Fruit fly (Drosophila melanogaster) whole organism, embryonic: ENCODE results near the gene vir-1.

Experiments
- Abd-B ChIP-seq: fragments of 200-800 bp; sonication (Bioruptor generic); optimal IDR thresholded peaks from 2 replicates; lab custom pipeline; 2018; ENCODE audit warnings: missing biosample characterization, mild to moderate bottlenecking, missing genetic modification characterization, moderate library complexity
- Ada2b ChIP-seq: fragments of 200-800 bp; sonication (Bioruptor generic); IDR thresholded peaks from 2 replicates; pipeline ENCODE4 v1.3.6; 2022; ENCODE audit warnings: missing biosample characterization, missing genetic modification characterization
- Antp ChIP-seq: fragments of 200-800 bp; sonication (Bioruptor generic); optimal IDR thresholded peaks from 3 replicates; lab custom pipeline; 2016; ENCODE audit warnings: missing biosample characterization, missing genetic modification characterization
- Awh ChIP-seq: fragments of 200-800 bp; sonication (Bioruptor generic); IDR thresholded peaks from 2 replicates; pipeline ENCODE4, ENCODE4 v1.3.6; 2022; ENCODE audit warnings: missing biosample characterization, missing genetic modification characterization
- BtbVII ChIP-seq: fragments of 200-800 bp; sonication (Bioruptor generic); optimal IDR thresholded peaks from 3 replicates; lab custom pipeline; 2017; ENCODE audit warnings: missing biosample characterization, mild to moderate bottlenecking, missing genetic modification characterization
- CG10147 ChIP-seq: fragments of 200-800 bp; sonication (Bioruptor generic); optimal IDR thresholded peaks from 2 replicates; lab custom pipeline; 2019; ENCODE audit warnings: missing biosample characterization, mild to moderate bottlenecking, missing genetic modification characterization, moderate library complexity
- CG10274 ChIP-seq: fragments of 200-800 bp; sonication (Bioruptor generic); optimal IDR thresholded peaks from 3 replicates; lab custom pipeline; 2017; ENCODE audit warnings: missing biosample characterization, mild to moderate bottlenecking, missing genetic modification characterization
- CG11504 ChIP-seq: fragments of 200-800 bp; sonication (Bioruptor generic); optimal IDR thresholded peaks from 3 replicates; lab custom pipeline; 2019; ENCODE audit warnings: missing biosample characterization, mild to moderate bottlenecking, missing genetic modification characterization, moderate library complexity
- CG13894 ChIP-seq: fragments of 200-800 bp; sonication (Bioruptor generic); optimal IDR thresholded peaks from 3 replicates; lab custom pipeline; 2018; ENCODE audit warnings: missing biosample characterization, mild to moderate bottlenecking, missing genetic modification characterization, moderate library complexity
- CG18476 ChIP-seq: fragments of 200-800 bp; sonication (Bioruptor generic); optimal IDR thresholded peaks from 2 replicates; lab custom pipeline; 2016; ENCODE audit warnings: missing biosample characterization, mild to moderate bottlenecking, missing genetic modification characterization
- CG31365 ChIP-seq: fragments of 200-800 bp; sonication (Bioruptor generic); optimal IDR thresholded peaks from 2 replicates; lab custom pipeline; 2018; ENCODE audit warnings: missing biosample characterization, mild to moderate bottlenecking, missing genetic modification characterization
- CG3838 ChIP-seq: fragments of 200-800 bp; sonication (Bioruptor generic); optimal IDR thresholded peaks from 3 replicates; lab custom pipeline; 2016; ENCODE audit warnings: missing biosample characterization, missing genetic modification characterization
- CG6765 ChIP-seq: fragments of 200-800 bp; sonication (Bioruptor generic); optimal IDR thresholded peaks from 3 replicates; lab custom pipeline; 2017; ENCODE audit warnings: missing biosample characterization, mild to moderate bottlenecking, missing genetic modification characterization
- CG7271 ChIP-seq: fragments of 200-800 bp; sonication (Bioruptor generic); optimal IDR thresholded peaks from 2 replicates; lab custom pipeline; 2018; ENCODE audit warnings: missing biosample characterization, mild to moderate bottlenecking, missing genetic modification characterization, moderate library complexity
- CG7839 ChIP-seq: fragments of 200-800 bp; sonication (Bioruptor generic); optimal IDR thresholded peaks from 3 replicates; lab custom pipeline; 2018; ENCODE audit warnings: missing biosample characterization, mild to moderate bottlenecking, missing genetic modification characterization, moderate library complexity
- CG9932 ChIP-seq: fragments of 200-800 bp; sonication (Bioruptor generic); IDR thresholded peaks from 2 replicates; pipeline ENCODE4 v1.3.6; 2022; ENCODE audit warnings: missing biosample characterization, missing genetic modification characterization
- CoRest ChIP-seq: fragments of 200-800 bp; sonication (Bioruptor generic); optimal IDR thresholded peaks from 3 replicates; lab custom pipeline; 2018; ENCODE audit warnings: missing biosample characterization, mild to moderate bottlenecking, missing genetic modification characterization, moderate library complexity
- Fer1 ChIP-seq: fragments of 200-800 bp; sonication (Bioruptor generic); optimal IDR thresholded peaks from 2 replicates; lab custom pipeline; 2017; ENCODE audit warnings: missing biosample characterization, mild to moderate bottlenecking, missing genetic modification characterization
- Fer3 ChIP-seq: fragments of 200-800 bp; sonication (Bioruptor generic); optimal IDR thresholded peaks from 2 replicates; lab custom pipeline; 2018; ENCODE audit warnings: missing biosample characterization, mild to moderate bottlenecking, missing genetic modification characterization, moderate library complexity
- Hsf ChIP-seq: fragments of 200-800 bp; sonication (Bioruptor generic); optimal IDR thresholded peaks from 3 replicates; lab custom pipeline; 2016; ENCODE audit warnings: missing biosample characterization, missing genetic modification characterization
- MBD-R2 ChIP-seq: fragments of 200-800 bp; sonication (Bioruptor generic); IDR thresholded peaks from 2 replicates; pipeline ENCODE4 v1.3.6; 2022; ENCODE audit warnings: missing biosample characterization, missing genetic modification characterization
- Mad ChIP-seq: fragments of 200-800 bp; sonication (Bioruptor generic); optimal IDR thresholded peaks from 2 replicates; lab custom pipeline; 2016; ENCODE audit warnings: missing biosample characterization, missing genetic modification characterization
- Med ChIP-seq: fragments of 200-800 bp; sonication (Bioruptor generic); peaks from one replicate; lab custom pipeline; 2016; ENCODE audit warnings: missing biosample characterization, missing genetic modification characterization, mild to moderate bottlenecking, inconsistent platforms, moderate library complexity
- Myb ChIP-seq: fragments of 200-800 bp; sonication (Bioruptor generic); optimal IDR thresholded peaks from 2 replicates; lab custom pipeline; 2016; ENCODE audit warnings: missing biosample characterization, missing genetic modification characterization
- NC2β ChIP-seq: fragments of 200-800 bp; sonication (Bioruptor generic); optimal IDR thresholded peaks from 2 replicates; lab custom pipeline; 2016; ENCODE audit warnings: missing biosample characterization, missing genetic modification characterization
- PHDP ChIP-seq: fragments of 200-800 bp; sonication (Bioruptor generic); optimal IDR thresholded peaks from 3 replicates; lab custom pipeline; 2018; ENCODE audit warnings: missing biosample characterization, mild to moderate bottlenecking, missing genetic modification characterization, moderate library complexity
- Tbp ChIP-seq: fragments of >200 bp; optimal IDR thresholded peaks from 2 replicates; lab custom pipeline; 2018; ENCODE audit warnings: missing biosample characterization, missing genetic modification characterization
- Trl ChIP-seq, 3 experiments: fragments of >200 bp in 2 of 3; fragments of 200-800 bp in 1 of 3; sonication (Bioruptor generic) in 1 of 3; optimal IDR thresholded peaks; 2 replicates in 1 of 3; 3 replicates in 2 of 3; lab custom pipeline; 2016 to 2017; ENCODE audit warnings: missing biosample characterization in 1 of 3, missing genetic modification characterization in 1 of 3
- ap ChIP-seq: fragments of 200-800 bp; sonication (Bioruptor generic); IDR thresholded peaks from 2 replicates; pipeline ENCODE4 v1.3.6; 2022; ENCODE audit warnings: missing biosample characterization, missing genetic modification characterization
- cad ChIP-seq: fragments of >200 bp; optimal IDR thresholded peaks from 2 replicates; lab custom pipeline; 2017; ENCODE audit warnings: missing biosample characterization, missing genetic modification characterization
- corto ChIP-seq: fragments of 200-800 bp; sonication (Bioruptor generic); optimal IDR thresholded peaks from 2 replicates; lab custom pipeline; 2016; ENCODE audit warnings: missing biosample characterization, mild to moderate bottlenecking, missing genetic modification characterization, moderate library complexity
- gem ChIP-seq: fragments of 200-800 bp; sonication (Bioruptor generic); optimal IDR thresholded peaks from 2 replicates; lab custom pipeline; 2019; ENCODE audit warnings: missing biosample characterization, mild to moderate bottlenecking, missing genetic modification characterization, moderate library complexity
- grn ChIP-seq: fragments of 200-800 bp; sonication (Bioruptor generic); optimal IDR thresholded peaks from 3 replicates; lab custom pipeline; 2017; ENCODE audit warnings: missing biosample characterization, missing genetic modification characterization
- maf-S ChIP-seq: fragments of 200-800 bp; sonication (Bioruptor generic); optimal IDR thresholded peaks from 2 replicates; lab custom pipeline; 2016; ENCODE audit warnings: missing biosample characterization, missing genetic modification characterization
- mirr ChIP-seq: fragments of 200-800 bp; sonication (Bioruptor generic); optimal IDR thresholded peaks from 3 replicates; lab custom pipeline; 2018; ENCODE audit warnings: missing biosample characterization, mild to moderate bottlenecking, missing genetic modification characterization
- nom ChIP-seq: fragments of 200-800 bp; sonication (Bioruptor generic); optimal IDR thresholded peaks from 2 replicates; lab custom pipeline; 2017; ENCODE audit warnings: missing biosample characterization, missing genetic modification characterization, mild to moderate bottlenecking, moderate library complexity, missing genetic modification reagents
- oc ChIP-seq: fragments of 200-800 bp; sonication (Bioruptor generic); optimal IDR thresholded peaks from 2 replicates; lab custom pipeline; 2018; ENCODE audit warnings: missing biosample characterization, mild to moderate bottlenecking, missing genetic modification characterization, moderate library complexity
- otp ChIP-seq: fragments of 200-800 bp; sonication (Bioruptor generic); IDR thresholded peaks from 3 replicates; pipeline ENCODE4, ENCODE4 v1.3.6; 2022; ENCODE audit warnings: missing biosample characterization, missing genetic modification characterization
- rib ChIP-seq: fragments of 200-800 bp; sonication (Bioruptor generic); IDR thresholded peaks from 2 replicates; pipeline ENCODE4 v1.3.6; 2022; ENCODE audit warnings: missing biosample characterization, missing genetic modification characterization
- sens ChIP-seq: fragments of 200-800 bp; sonication (Bioruptor generic); peaks from one replicate; lab custom pipeline; 2016; ENCODE audit warnings: missing biosample characterization, missing genetic modification characterization
- seq ChIP-seq: fragments of 200-800 bp; sonication (Bioruptor generic); IDR thresholded peaks from 2 replicates; pipeline ENCODE4 v1.3.6; 2022; ENCODE audit warnings: missing biosample characterization, missing genetic modification characterization
- so ChIP-seq: fragments of 200-800 bp; sonication (Bioruptor generic); IDR thresholded peaks from 3 replicates; pipeline ENCODE4 v1.3.6; 2022; ENCODE audit warnings: missing biosample characterization, missing genetic modification characterization
- sob ChIP-seq: fragments of 200-800 bp; sonication (Bioruptor generic); IDR thresholded peaks from 2 replicates; pipeline ENCODE4 v1.3.6; 2022; ENCODE audit warnings: missing biosample characterization, missing genetic modification characterization
- sr ChIP-seq: fragments of 200-800 bp; sonication (Bioruptor generic); IDR thresholded peaks from 3 replicates; pipeline ENCODE4 v1.3.6; 2022; ENCODE audit warnings: missing biosample characterization, missing genetic modification characterization
- tll ChIP-seq, 2 experiments: fragments of 200-800 bp in 1 of 2; fragments of >200 bp in 1 of 2; sonication (Bioruptor generic) in 1 of 2; optimal IDR thresholded peaks; 2 replicates each; lab custom pipeline; 2017 to 2019; ENCODE audit warnings: missing biosample characterization in 2 of 2, missing genetic modification characterization in 2 of 2, mild to moderate bottlenecking in 1 of 2, moderate library complexity in 1 of 2
- tna ChIP-seq: fragments of 200-800 bp; sonication (Bioruptor generic); IDR thresholded peaks from 2 replicates; pipeline ENCODE4 v1.3.6; 2022; ENCODE audit warnings: missing biosample characterization, missing genetic modification characterization; ENCODE audit not compliant: partially characterized antibody
- unpg ChIP-seq: fragments of 200-800 bp; sonication (Bioruptor generic); optimal IDR thresholded peaks from 3 replicates; lab custom pipeline; 2018; ENCODE audit warnings: missing biosample characterization, mild to moderate bottlenecking, missing genetic modification characterization, moderate library complexity
- zen ChIP-seq: fragments of 200-800 bp; sonication (Bioruptor generic); optimal IDR thresholded peaks from 3 replicates; lab custom pipeline; 2018; ENCODE audit warnings: missing biosample characterization, mild to moderate bottlenecking, missing genetic modification characterization, moderate library complexity
- zfh1 ChIP-seq: fragments of 200-800 bp; sonication (Bioruptor generic); IDR thresholded peaks from 3 replicates; pipeline ENCODE4 v1.3.6; 2022; ENCODE audit warnings: missing biosample characterization, missing genetic modification characterization

The vir-1 gene

dm6 chr2L:12467673-12468072 lies 44.4 kb upstream of the vir-1 start (continued):
- TF ChIP-seq CG7839 (tag; lab: Kevin White, UChicago): peak; percentile 51
- TF ChIP-seq CoRest (tag; lab: Kevin White, UChicago): peak; percentile 50
- peak; percentile 48 for TF ChIP-seq Antp (GFP tag; lab: Kevin White, UChicago)
- TF ChIP-seq CG11504 (tag; lab: Kevin White, UChicago): peak; percentile 26
- peak; percentile 59; the same call in 1 of the 2 replicates for TF ChIP-seq sob
- peak; percentile 92 for TF ChIP-seq CG9932 (GFP tag; lab: Robert Waterston, UW)
- TF ChIP-seq Fer1 (GFP tag; lab: Kevin White, UChicago): peak; percentile 53
- peak; percentile 22 for TF ChIP-seq CG10274 (GFP tag; lab: Kevin White, UChicago)
- TF ChIP-seq PHDP (tag; lab: Kevin White, UChicago): peak; percentile 54
- peak; percentile 91 for TF ChIP-seq Med
- TF ChIP-seq Trl (optimal IDR thresholded peaks at IDR 0.05; lab: Kevin White, UChicago): no peak
- TF ChIP-seq Trl (GFP tag; optimal IDR thresholded peaks at IDR 0.05; lab: Kevin White, UChicago): peak; percentile 38
- TF ChIP-seq sens (GFP tag; lab: Kevin White, UChicago): peak; percentile 44
- 0 out of 3 replicates have a peak, but pooled peaks have one; percentile 48 for TF ChIP-seq otp (GFP tag; lab: Robert Waterston, UW)
- peak; percentile 51 for TF ChIP-seq gem (tag; lab: Kevin White, UChicago)

DNA sequence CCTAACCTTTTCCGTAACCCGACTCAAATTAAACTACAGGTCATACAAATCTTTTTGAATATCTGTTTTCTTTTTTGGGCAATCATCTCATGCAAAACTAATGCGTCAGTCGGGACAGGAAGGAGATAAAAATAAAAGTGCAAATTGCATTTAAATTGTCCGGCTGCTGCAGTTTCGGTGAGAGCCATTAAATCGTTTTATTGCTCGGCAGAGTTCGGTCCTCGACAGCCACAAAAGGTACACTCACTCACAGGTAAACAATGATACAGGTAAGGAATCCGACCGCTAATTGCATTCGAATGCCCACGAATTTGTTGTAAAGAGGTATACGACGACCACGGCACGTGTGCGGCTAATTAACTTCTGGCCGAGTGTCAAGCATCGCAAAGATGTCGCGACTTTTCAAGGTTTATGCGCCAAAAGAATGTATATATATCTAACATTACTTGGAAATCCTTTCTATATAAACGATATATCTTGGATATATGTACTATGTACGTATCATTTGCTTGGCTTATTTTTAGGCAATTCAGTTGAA lies 43.3 kb upstream of the vir-1 start:
- TF ChIP-seq zfh1 (GFP tag; lab: Robert Waterston, UW) (no peak), MBD-R2 (GFP tag; lab: Robert Waterston, UW) (no peak), corto (no peak), NC2β (GFP tag; lab: Kevin White, UChicago) (no peak), CG7271 (tag; lab: Kevin White, UChicago) (peak; percentile 53), CG18476 (no peak), so (GFP tag; lab: Robert Waterston, UW) (no peak), sens (GFP tag; lab: Kevin White, UChicago) (peak; percentile 80), CG6765 (GFP tag; lab: Kevin White, UChicago) (no peak), BtbVII (GFP tag; lab: Kevin White, UChicago) (no peak), CG13894 (tag; lab: Kevin White, UChicago) (no peak), tna (GFP tag; lab: Robert Waterston, UW) (peak; percentile 12; the same call in 1 of the 2 replicates), unpg (GFP tag; lab: Kevin White, UChicago) (no peak), Mad (no peak), Hsf (GFP tag; lab: Kevin White, UChicago) (no peak), CG10147 (GFP tag; lab: Kevin White, UChicago) (no peak), Abd-B (GFP tag; lab: Kevin White, UChicago) (no peak), grn (GFP tag; lab: Kevin White, UChicago) (no peak), cad (peak; percentile 93), maf-S (GFP tag; lab: Kevin White, UChicago) (no peak), mirr (GFP tag; lab: Kevin White, UChicago) (no peak), Myb (no peak), tll (GFP tag; optimal IDR thresholded peaks at IDR 0.05; lab: Kevin White, UChicago) (peak in 1 of 2 experiments; percentile 98), Tbp (no peak), ap (GFP tag; lab: Robert Waterston, UW) (0 out of 2 replicates have a peak, but pooled peaks have one; percentile 12), nom (GFP tag; lab: Kevin White, UChicago) (no peak), rib (GFP tag; lab: Robert Waterston, UW) (0 out of 2 replicates have a peak, but pooled peaks have one; percentile 45), Ada2b (GFP tag; lab: Robert Waterston, UW) (no peak), CG3838 (GFP tag; lab: Kevin White, UChicago) (no peak), CG31365 (tag; lab: Kevin White, UChicago) (no peak), sr (GFP tag; lab: Robert Waterston, UW) (no peak), Fer3 (tag; lab: Kevin White, UChicago) (no peak), Awh (no peak), oc (no peak), seq (GFP tag; lab: Robert Waterston, UW) (no peak), zen (tag; lab: Kevin White, UChicago) (peak; percentile 99)
